Worm (Caenorhabditis elegans): ENCODE data around the gene trx-5.

Gene trx-5

ce11 chrV:1494469-1494868 is 39.7 kb downstream of the trx-5 start, which contains the start of gene spig-7:
Gene spig-7, plus strand, starts transcription at chrV:1494769.
- TF ChIP-seq ccch-3 (GFP tag; optimal IDR thresholded peaks at IDR 0.05) (no peak), attf-6 (GFP tag; IDR thresholded peaks at IDR 0.05) (no peak), hmg-20 (GFP tag; IDR thresholded peaks at IDR 0.05) (no peak), B0035.1 (tag; optimal IDR thresholded peaks at IDR 0.05) (no peak), B0261.1 (tag; optimal IDR thresholded peaks at IDR 0.05) (no peak), mcd-1 (GFP tag; IDR thresholded peaks at IDR 0.05) (no peak)

- no peak for TF ChIP-seq lag-1 (GFP tag; IDR thresholded peaks at IDR 0.05)
- TF ChIP-seq C06A6.2 (GFP tag; conservative IDR thresholded peaks at IDR 0.05) = no peak
- TF ChIP-seq nfya-2 (GFP tag; IDR thresholded peaks at IDR 0.05) = no peak
- no peak for TF ChIP-seq lir-1 (GFP tag; conservative IDR thresholded peaks at IDR 0.05)
- TF ChIP-seq F22D6.2 (tag; optimal IDR thresholded peaks at IDR 0.05) = no peak
- no peak for TF ChIP-seq tlf-1 (GFP tag; optimal IDR thresholded peaks at IDR 0.05)
- TF ChIP-seq tbx-9 (tag; optimal IDR thresholded peaks at IDR 0.05; ENCODE audit: borderline replicate concordance) = no peak
- TF ChIP-seq rec-8 (tag; optimal IDR thresholded peaks at IDR 0.05) = no peak
- TF ChIP-seq madf-10 (tag; optimal IDR thresholded peaks at IDR 0.05) = no peak
- TF ChIP-seq Y53F4B.3 (GFP tag; IDR thresholded peaks at IDR 0.05) = no peak
- TF ChIP-seq F57C9.4 (tag; optimal IDR thresholded peaks at IDR 0.05) = no peak
- no peak for TF ChIP-seq mel-28 (tag; optimal IDR thresholded peaks at IDR 0.05; ENCODE audit: borderline replicate concordance)
- no peak for TF ChIP-seq F52B5.7 (tag; optimal IDR thresholded peaks at IDR 0.05)
- TF ChIP-seq nhr-120 (GFP tag; IDR thresholded peaks at IDR 0.05) = no peak
- no peak for TF ChIP-seq F23B12.7 (tag; optimal IDR thresholded peaks at IDR 0.05; ENCODE audit: insufficient read depth)
- no peak for TF ChIP-seq ztf-3 (GFP tag; optimal IDR thresholded peaks at IDR 0.05)
Observed at ce11 chrV:1491510-1491909, 42.7 kb downstream of the trx-5 start, which contains the start of gene C38C3.6. Gene C38C3.6, minus strand, starts transcription at chrV:1491610.

- TF ChIP-seq lir-1 (GFP tag; conservative IDR thresholded peaks at IDR 0.05) (no peak), egl-44 (GFP tag; IDR thresholded peaks at IDR 0.05) (no peak), pbrm-1 (GFP tag; IDR thresholded peaks at IDR 0.05) (no peak), mes-4 (tag; optimal IDR thresholded peaks at IDR 0.05) (no peak), Y53F4B.3 (GFP tag; IDR thresholded peaks at IDR 0.05) (no peak), somi-1 (GFP tag; optimal IDR thresholded peaks at IDR 0.05) (no peak), aptf-2 (GFP tag; conservative IDR thresholded peaks at IDR 0.05) (no peak), ceh-100 (GFP tag; IDR thresholded peaks at IDR 0.05) (no peak), atf-7 (tag; optimal IDR thresholded peaks at IDR 0.05) (no peak), madf-8 (GFP tag; conservative IDR thresholded peaks at IDR 0.05) (no peak), gei-17 (GFP tag; optimal IDR thresholded peaks at IDR 0.05) (no peak), hlh-26 (GFP tag; conservative IDR thresholded peaks at IDR 0.05) (no peak), attf-5 (GFP tag; optimal IDR thresholded peaks at IDR 0.05) (no peak), egrh-3 (GFP tag; IDR thresholded peaks at IDR 0.05) (no peak), F57A8.1 (GFP tag; optimal IDR thresholded peaks at IDR 0.05) (no peak), rcor-1 (GFP tag; IDR thresholded peaks at IDR 0.05) (no peak), chd-7 (tag; optimal IDR thresholded peaks at IDR 0.05) (no peak), ceh-58 (GFP tag; IDR thresholded peaks at IDR 0.05) (no peak), sea-2 (GFP tag; IDR thresholded peaks at IDR 0.05) (no peak), snpc-4 (GFP tag; optimal IDR thresholded peaks at IDR 0.05) (no peak), snpc-4 (tag; optimal IDR thresholded peaks at IDR 0.05) (no peak)
Observed at ce11 chrV:1488642-1489041, 45.6 kb downstream of the trx-5 start.
